Fruit fly (Drosophila melanogaster) whole organism, embryonic: ENCODE measurements around the gene CG3632.
A peak's percentile ranks its signal among the peaks of the same experiment; 100 is the strongest.

Source experiments
- Ada2b ChIP-seq: fragments of 200-800 bp; sonication (Bioruptor generic); IDR thresholded peaks from 2 replicates; pipeline ENCODE4 v1.3.6; 2022; ENCODE audit warnings: missing biosample characterization, missing genetic modification characterization
- Asciz ChIP-seq: fragments of 200-800 bp; sonication (Bioruptor generic); optimal IDR thresholded peaks from 2 replicates; lab custom pipeline; 2017; ENCODE audit warnings: missing biosample characterization, mild to moderate bottlenecking, missing genetic modification characterization, missing genetic modification reagents
- B-H1 ChIP-seq: fragments of 200-800 bp; sonication (Bioruptor generic); IDR thresholded peaks from 3 replicates; pipeline ENCODE4 v1.3.6; 2022; ENCODE audit warnings: missing biosample characterization, missing genetic modification characterization
- B-H2 ChIP-seq: fragments of 200-800 bp; sonication (Bioruptor generic); optimal IDR thresholded peaks from 2 replicates; lab custom pipeline; 2018; ENCODE audit warnings: missing biosample characterization, mild to moderate bottlenecking, missing genetic modification characterization
- CG10979 ChIP-seq: fragments of 200-800 bp; sonication (Bioruptor generic); optimal IDR thresholded peaks from 2 replicates; lab custom pipeline; 2018; ENCODE audit warnings: missing biosample characterization, mild to moderate bottlenecking, missing genetic modification characterization, moderate library complexity
- CG11085 ChIP-seq: fragments of 200-800 bp; sonication (Bioruptor generic); IDR thresholded peaks from 2 replicates; pipeline ENCODE4 v1.3.6; 2022; ENCODE audit warnings: missing biosample characterization, missing genetic modification characterization
- CG11093 ChIP-seq: fragments of 200-800 bp; sonication (Bioruptor generic); IDR thresholded peaks from 3 replicates; pipeline ENCODE4 v1.3.6; 2022; ENCODE audit warnings: missing biosample characterization, missing genetic modification characterization
- CG11456 ChIP-seq: fragments of 200-800 bp; sonication (Bioruptor generic); IDR thresholded peaks from 3 replicates; pipeline ENCODE4 v1.3.6; 2022; ENCODE audit warnings: missing biosample characterization, missing genetic modification characterization
- CG11504 ChIP-seq: fragments of 200-800 bp; sonication (Bioruptor generic); optimal IDR thresholded peaks from 3 replicates; lab custom pipeline; 2019; ENCODE audit warnings: missing biosample characterization, mild to moderate bottlenecking, missing genetic modification characterization, moderate library complexity
- CG11723 ChIP-seq: fragments of 200-800 bp; sonication (Bioruptor generic); optimal IDR thresholded peaks from 2 replicates; lab custom pipeline; 2017; ENCODE audit warnings: missing biosample characterization, mild to moderate bottlenecking, missing genetic modification characterization
- CG12104 ChIP-seq: fragments of 200-800 bp; sonication (Bioruptor generic); optimal IDR thresholded peaks from 3 replicates; lab custom pipeline; 2016; ENCODE audit warnings: missing biosample characterization, missing genetic modification characterization
- CG12299 ChIP-seq: fragments of 200-800 bp; sonication (Bioruptor generic); optimal IDR thresholded peaks from 2 replicates; lab custom pipeline; 2018; ENCODE audit warnings: missing biosample characterization, mild to moderate bottlenecking, missing genetic modification characterization
- CG12391 ChIP-seq: fragments of 200-800 bp; sonication (Bioruptor generic); optimal IDR thresholded peaks from 3 replicates; lab custom pipeline; 2018; ENCODE audit warnings: missing biosample characterization, mild to moderate bottlenecking, missing genetic modification characterization, moderate library complexity
- CG14965 ChIP-seq: fragments of 200-800 bp; sonication (Bioruptor generic); optimal IDR thresholded peaks from 2 replicates; lab custom pipeline; 2016; ENCODE audit warnings: missing biosample characterization, missing genetic modification characterization, borderline replicate concordance
- CG17328 ChIP-seq: fragments of 200-800 bp; sonication (Bioruptor generic); IDR thresholded peaks from 2 replicates; pipeline ENCODE4 v1.3.6; 2022; ENCODE audit warnings: missing biosample characterization, missing genetic modification characterization
- CG2120 ChIP-seq: fragments of 200-800 bp; sonication (Bioruptor generic); optimal IDR thresholded peaks from 3 replicates; lab custom pipeline; 2016; ENCODE audit warnings: missing biosample characterization, missing genetic modification characterization
- CG31441 ChIP-seq: fragments of 200-800 bp; sonication (Bioruptor generic); IDR thresholded peaks from 2 replicates; pipeline ENCODE4 v1.3.6; 2022; ENCODE audit warnings: missing biosample characterization, missing genetic modification characterization
- CG6683 ChIP-seq: fragments of 200-800 bp; sonication (Bioruptor generic); optimal IDR thresholded peaks from 2 replicates; lab custom pipeline; 2017; ENCODE audit warnings: missing biosample characterization, mild to moderate bottlenecking, missing genetic modification characterization, missing genetic modification reagents
- CG7839 ChIP-seq: fragments of 200-800 bp; sonication (Bioruptor generic); optimal IDR thresholded peaks from 3 replicates; lab custom pipeline; 2018; ENCODE audit warnings: missing biosample characterization, mild to moderate bottlenecking, missing genetic modification characterization, moderate library complexity
- Dbx ChIP-seq: fragments of 200-800 bp; sonication (Bioruptor generic); IDR thresholded peaks from 3 replicates; pipeline ENCODE4 v1.3.6; 2022; ENCODE audit warnings: missing biosample characterization, missing genetic modification characterization
- Drgx ChIP-seq: fragments of 200-800 bp; sonication (Bioruptor generic); IDR thresholded peaks from 2 replicates; pipeline ENCODE4 v1.3.6; 2022; ENCODE audit warnings: missing biosample characterization, missing genetic modification characterization
- Ets65A ChIP-seq: fragments of 200-800 bp; sonication (Bioruptor generic); peaks from one replicate; lab custom pipeline; 2016; ENCODE audit warnings: missing biosample characterization, missing genetic modification characterization
- Fer3 ChIP-seq: fragments of 200-800 bp; sonication (Bioruptor generic); optimal IDR thresholded peaks from 2 replicates; lab custom pipeline; 2018; ENCODE audit warnings: missing biosample characterization, mild to moderate bottlenecking, missing genetic modification characterization, moderate library complexity
- Gsc ChIP-seq: fragments of 200-800 bp; sonication (Bioruptor generic); IDR thresholded peaks from 2 replicates; pipeline ENCODE4 v1.3.6; 2022; ENCODE audit warnings: missing biosample characterization, missing genetic modification characterization
- Hmr ChIP-seq: fragments of 200-800 bp; sonication (Bioruptor generic); optimal IDR thresholded peaks from 3 replicates; lab custom pipeline; 2017; ENCODE audit warnings: mild to moderate bottlenecking, missing biosample characterization, missing genetic modification reagents, missing genetic modification characterization
- Hsf ChIP-seq: fragments of 200-800 bp; sonication (Bioruptor generic); optimal IDR thresholded peaks from 3 replicates; lab custom pipeline; 2016; ENCODE audit warnings: missing biosample characterization, missing genetic modification characterization
- Med ChIP-seq: fragments of 200-800 bp; sonication (Bioruptor generic); peaks from one replicate; lab custom pipeline; 2016; ENCODE audit warnings: missing biosample characterization, missing genetic modification characterization, mild to moderate bottlenecking, inconsistent platforms, moderate library complexity
- Meics ChIP-seq: fragments of 200-800 bp; sonication (Bioruptor generic); optimal IDR thresholded peaks from 2 replicates; lab custom pipeline; 2017; ENCODE audit warnings: missing biosample characterization, mild to moderate bottlenecking, missing genetic modification characterization
- Ravus ChIP-seq: fragments of 200-800 bp; sonication (Bioruptor generic); IDR thresholded peaks from 2 replicates; pipeline ENCODE4 v1.3.6; 2022; ENCODE audit warnings: missing biosample characterization, missing genetic modification characterization
- Sox100B ChIP-seq: fragments of 200-800 bp; sonication (Bioruptor generic); optimal IDR thresholded peaks from 3 replicates; lab custom pipeline; 2018; ENCODE audit warnings: missing biosample characterization, mild to moderate bottlenecking, missing genetic modification characterization
- Trl ChIP-seq, 3 experiments: fragments of >200 bp in 2 of 3; fragments of 200-800 bp in 1 of 3; sonication (Bioruptor generic) in 1 of 3; optimal IDR thresholded peaks; 2 replicates in 1 of 3; 3 replicates in 2 of 3; lab custom pipeline; 2016 to 2017; ENCODE audit warnings: missing biosample characterization in 1 of 3, missing genetic modification characterization in 1 of 3
- Xrp1 ChIP-seq: fragments of 200-800 bp; sonication (Bioruptor generic); IDR thresholded peaks from 2 replicates; pipeline ENCODE4 v1.3.6; 2022; ENCODE audit warnings: missing biosample characterization, missing genetic modification characterization
- ase ChIP-seq: fragments of 200-800 bp; sonication (Bioruptor generic); IDR thresholded peaks from 3 replicates; pipeline ENCODE4 v1.3.6; 2022; ENCODE audit warnings: missing biosample characterization, missing genetic modification characterization
- caup ChIP-seq: fragments of 200-800 bp; sonication (Bioruptor generic); optimal IDR thresholded peaks from 3 replicates; lab custom pipeline; 2017; ENCODE audit warnings: missing biosample characterization, mild to moderate bottlenecking, missing genetic modification characterization, moderate library complexity; ENCODE audit not compliant: severe bottlenecking
- cg ChIP-seq: fragments of 200-800 bp; sonication (Bioruptor generic); optimal IDR thresholded peaks from 3 replicates; lab custom pipeline; 2019; ENCODE audit warnings: missing biosample characterization, mild to moderate bottlenecking, missing genetic modification characterization, moderate library complexity
- dmrt11E ChIP-seq: fragments of 200-800 bp; sonication (Bioruptor generic); optimal IDR thresholded peaks from 3 replicates; lab custom pipeline; 2018; ENCODE audit warnings: missing biosample characterization, mild to moderate bottlenecking, missing genetic modification characterization, moderate library complexity
- dysf ChIP-seq: fragments of 200-800 bp; sonication (Bioruptor generic); IDR thresholded peaks from 3 replicates; pipeline ENCODE4 v1.3.6; 2022; ENCODE audit warnings: missing biosample characterization, missing genetic modification characterization
- gem ChIP-seq: fragments of 200-800 bp; sonication (Bioruptor generic); optimal IDR thresholded peaks from 2 replicates; lab custom pipeline; 2019; ENCODE audit warnings: missing biosample characterization, mild to moderate bottlenecking, missing genetic modification characterization, moderate library complexity
- hkb ChIP-seq, 2 experiments: fragments of 200-800 bp in 1 of 2; fragments of >200 bp in 1 of 2; sonication (Bioruptor generic) in 1 of 2; IDR thresholded peaks in 1 of 2; optimal IDR thresholded peaks in 1 of 2; 2 replicates each; pipeline versions ENCODE4 v1.3.6 to Lab custom; 2017 to 2022; ENCODE audit warnings: missing biosample characterization in 1 of 2, missing genetic modification characterization in 1 of 2
- nerfin-1 ChIP-seq: fragments of 200-800 bp; sonication (Bioruptor generic); optimal IDR thresholded peaks from 3 replicates; lab custom pipeline; 2019; ENCODE audit warnings: missing biosample characterization, mild to moderate bottlenecking, missing genetic modification characterization, moderate library complexity
- odd ChIP-seq: fragments of 200-800 bp; sonication (Bioruptor generic); optimal IDR thresholded peaks from 2 replicates; lab custom pipeline; 2017; ENCODE audit warnings: missing biosample characterization, mild to moderate bottlenecking, missing genetic modification characterization
- phol ChIP-seq: fragments of 200-800 bp; sonication (Bioruptor generic); optimal IDR thresholded peaks from 3 replicates; lab custom pipeline; 2018; ENCODE audit warnings: missing biosample characterization, mild to moderate bottlenecking, missing genetic modification characterization, moderate library complexity
- slbo ChIP-seq: fragments of 200-800 bp; sonication (Bioruptor generic); IDR thresholded peaks from 2 replicates; pipeline ENCODE4 v1.3.6; 2022; ENCODE audit warnings: missing biosample characterization, missing genetic modification characterization
- trem ChIP-seq: fragments of 200-800 bp; optimal IDR thresholded peaks from 3 replicates; lab custom pipeline; 2019; ENCODE audit warnings: missing biosample characterization, mild to moderate bottlenecking, missing genetic modification characterization, moderate library complexity

CG3632 gene

DNA sequence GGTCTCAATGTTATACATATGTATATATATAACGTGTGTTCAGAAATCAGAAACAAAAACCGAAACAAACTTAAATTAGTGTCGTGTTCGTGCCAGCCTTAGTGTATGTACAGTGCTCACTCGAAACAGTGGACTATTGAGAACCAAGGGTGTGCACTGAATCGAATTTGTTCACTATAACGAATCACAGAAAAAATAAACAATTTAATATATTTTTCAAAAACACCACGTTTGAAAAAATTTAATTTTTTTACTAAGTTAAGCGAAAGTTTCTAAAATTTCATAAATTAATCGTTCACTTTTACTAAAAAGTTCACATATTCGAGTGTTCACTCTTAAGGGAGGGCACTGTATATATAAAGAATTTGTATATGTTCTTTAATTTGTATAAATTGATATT, 11.3 kb upstream of the CG3632 start (continued):
- no peak for TF ChIP-seq CG11085 (GFP tag; lab: Robert Waterston, UW)
- peak; percentile 42 for TF ChIP-seq CG12391 (tag; lab: Kevin White, UChicago)
- peak; percentile 76 for TF ChIP-seq Med (GFP tag; lab: Kevin White, UChicago)
- TF ChIP-seq trem = peak; percentile 5
- no peak for TF ChIP-seq Dbx (GFP tag; lab: Robert Waterston, UW)
- TF ChIP-seq CG14965 (GFP tag; lab: Kevin White, UChicago) = no peak
- 0 out of 2 replicates have a peak, but pooled peaks have one; percentile 15 for TF ChIP-seq CG17328
- peak; percentile 1 for TF ChIP-seq Sox100B (GFP tag; lab: Kevin White, UChicago)
- peak; percentile 38 for TF ChIP-seq Fer3 (tag; lab: Kevin White, UChicago)
- peak; percentile 25 for TF ChIP-seq phol
- peak; percentile 4 for TF ChIP-seq caup (GFP tag; lab: Kevin White, UChicago)
- no peak for TF ChIP-seq cg (GFP tag; lab: Kevin White, UChicago)
- no peak for TF ChIP-seq nerfin-1 (tag; lab: Kevin White, UChicago)
- no peak for TF ChIP-seq CG11723 (GFP tag; lab: Kevin White, UChicago)
- TF ChIP-seq Drgx (GFP tag; lab: Robert Waterston, UW) = 0 out of 2 replicates have a peak, but pooled peaks have one; percentile 11
- peak; percentile 12 for TF ChIP-seq Asciz (GFP tag; lab: Kevin White, UChicago)
- TF ChIP-seq CG11093 = no peak
- TF ChIP-seq Trl (optimal IDR thresholded peaks at IDR 0.05; lab: Kevin White, UChicago) = no peak
- TF ChIP-seq Trl (GFP tag; optimal IDR thresholded peaks at IDR 0.05; lab: Kevin White, UChicago) = no peak
- TF ChIP-seq CG7839 (tag; lab: Kevin White, UChicago) = peak; percentile 36
- TF ChIP-seq B-H1 (GFP tag; lab: Robert Waterston, UW) = 0 out of 3 replicates have a peak, but pooled peaks have one; percentile 15
- no peak for TF ChIP-seq ase (GFP tag; lab: Robert Waterston, UW)
- no peak for TF ChIP-seq Ravus
- no peak for TF ChIP-seq B-H2 (GFP tag; lab: Kevin White, UChicago)
- no peak for TF ChIP-seq Gsc (GFP tag; lab: Robert Waterston, UW)
- TF ChIP-seq CG11456 = 0 out of 3 replicates have a peak, but pooled peaks have one; percentile 5
- peak; percentile 55 for TF ChIP-seq slbo (GFP tag; lab: Robert Waterston, UW)
- TF ChIP-seq CG2120 = peak; percentile 39
- TF ChIP-seq dmrt11E (tag; lab: Kevin White, UChicago) = peak; percentile 8
- TF ChIP-seq gem (tag; lab: Kevin White, UChicago) = peak; percentile 65
- TF ChIP-seq Xrp1 = peak; percentile 51; the same call in 1 of the 2 replicates
- TF ChIP-seq CG10979 (tag; lab: Kevin White, UChicago) = peak; percentile 21
- peak; percentile 24 for TF ChIP-seq Meics (GFP tag; lab: Kevin White, UChicago)
- TF ChIP-seq CG12299 (tag; lab: Kevin White, UChicago) = peak; percentile 10
- TF ChIP-seq CG31441 = peak; percentile 41
- TF ChIP-seq CG11504 (tag; lab: Kevin White, UChicago) = peak; percentile 51
- peak; percentile 3 for TF ChIP-seq Ets65A (GFP tag; lab: Kevin White, UChicago)
- peak; percentile 16 for TF ChIP-seq Hsf (GFP tag; lab: Kevin White, UChicago)
- TF ChIP-seq Hmr = peak; percentile 40
- TF ChIP-seq hkb (optimal IDR thresholded peaks at IDR 0.05; lab: Kevin White, UChicago) = no peak
- 0 out of 2 replicates have a peak, but pooled peaks have one; percentile 28 for TF ChIP-seq hkb (GFP tag; IDR thresholded peaks at IDR 0.05; lab: Robert Waterston, UW)
- 0 out of 3 replicates have a peak, but pooled peaks have one; percentile 13 for TF ChIP-seq dysf
- no peak for TF ChIP-seq CG6683 (GFP tag; lab: Kevin White, UChicago)
- TF ChIP-seq CG12104 (GFP tag; lab: Kevin White, UChicago) = peak; percentile 6
- 0 out of 2 replicates have a peak, but pooled peaks have one; percentile 21 for TF ChIP-seq Ada2b (GFP tag; lab: Robert Waterston, UW)
- no peak for TF ChIP-seq odd (GFP tag; lab: Kevin White, UChicago)
